Fruit fly (Drosophila melanogaster): ENCODE results near the gene CG32817.

CG32817 gene

dm6 chrX:487517-487957 lies 8.7 kb downstream of the CG32817 start, which contains the start of the genes CG18273 and CG3156 (continued):
- TF ChIP-seq NfI (GFP tag; optimal IDR thresholded peaks at IDR 0.05) (no peak), dysf (GFP tag; IDR thresholded peaks at IDR 0.05) (0 out of 3 replicates have a peak, but pooled peaks have one; percentile 11), Myb (GFP tag; optimal IDR thresholded peaks at IDR 0.05) (peak; percentile 67), slbo (GFP tag; IDR thresholded peaks at IDR 0.05) (peak; percentile 20; the same call in 1 of the 2 replicates), hb (GFP tag; IDR thresholded peaks at IDR 0.05; ENCODE audit: partially characterized antibody) (0 out of 3 replicates have a peak, but pooled peaks have one; percentile 43), YL-1 (GFP tag; optimal IDR thresholded peaks at IDR 0.05) (peak; percentile 52), CG6254 (GFP tag; optimal IDR thresholded peaks at IDR 0.05) (no peak), kni (GFP tag; optimal IDR thresholded peaks at IDR 0.05) (peak; percentile 60), Dll (GFP tag; IDR thresholded peaks at IDR 0.05; ENCODE audit: partially characterized antibody) (peak; percentile 65), CG17359 (tag; optimal IDR thresholded peaks at IDR 0.05) (peak; percentile 4), BEAF-32 (GFP tag; optimal IDR thresholded peaks at IDR 0.05) (peak; percentile 64), Opbp (GFP tag; IDR thresholded peaks at IDR 0.05; ENCODE audit: partially characterized antibody) (peak; percentile 60; the same call in 1 of the 3 replicates), CG8359 (GFP tag; optimal IDR thresholded peaks at IDR 0.05; ENCODE audit: borderline replicate concordance) (no peak), Xrp1 (GFP tag; IDR thresholded peaks at IDR 0.05) (0 out of 2 replicates have a peak, but pooled peaks have one; percentile 6), CG17829 (tag; optimal IDR thresholded peaks at IDR 0.05) (peak; percentile 57), CG9437 (GFP tag; optimal IDR thresholded peaks at IDR 0.05) (peak; percentile 87), CG15601 (tag; optimal IDR thresholded peaks at IDR 0.05) (no peak), Atf3 (GFP tag; optimal IDR thresholded peaks at IDR 0.05) (no peak), cwo (GFP tag; optimal IDR thresholded peaks at IDR 0.05) (peak; percentile 95), crp (GFP tag; optimal IDR thresholded peaks at IDR 0.05) (peak; percentile 40 to 91), vnd (GFP tag; IDR thresholded peaks at IDR 0.05; ENCODE audit: partially characterized antibody) (peak; percentile 43; the same call in 1 of the 3 replicates), inv (GFP tag; IDR thresholded peaks at IDR 0.05; ENCODE audit: partially characterized antibody) (no peak), CG6791 (GFP tag; IDR thresholded peaks at IDR 0.05; ENCODE audit: partially characterized antibody) (peak; percentile 56; the same call in 1 of the 3 replicates), sens (GFP tag) (peak; percentile 86), Sry-β (GFP tag; optimal IDR thresholded peaks at IDR 0.05) (peak; percentile 94), CG9797 (GFP tag; optimal IDR thresholded peaks at IDR 0.05) (peak; percentile 49), amos (GFP tag; IDR thresholded peaks at IDR 0.05; ENCODE audit: partially characterized antibody) (peak; percentile 28; the same call in 1 of the 2 replicates), nerfin-1 (tag; optimal IDR thresholded peaks at IDR 0.05) (peak; percentile 37), Dref (GFP tag; IDR thresholded peaks at IDR 0.05) (peak; percentile 74), croc (GFP tag; conservative IDR thresholded peaks at IDR 0.05) (no peak), CG14860 (GFP tag; IDR thresholded peaks at IDR 0.05; ENCODE audit: partially characterized antibody) (peak; percentile 48; the same call in 1 of the 3 replicates), CG2712 (tag; optimal IDR thresholded peaks at IDR 0.05) (peak; percentile 42), Sry-δ (GFP tag; optimal IDR thresholded peaks at IDR 0.05) (peak; percentile 75), ftz-f1 (GFP tag; optimal IDR thresholded peaks at IDR 0.05) (no peak), ara (GFP tag; IDR thresholded peaks at IDR 0.05) (no peak), HmgZ (tag; optimal IDR thresholded peaks at IDR 0.05) (peak; percentile 67), CG2120 (GFP tag; optimal IDR thresholded peaks at IDR 0.05) (peak; percentile 43), CG10979 (tag; optimal IDR thresholded peaks at IDR 0.05) (no peak), chif (GFP tag; optimal IDR thresholded peaks at IDR 0.05) (no peak), E2f2 (GFP tag; IDR thresholded peaks at IDR 0.05) (peak; percentile 23; the same call in 1 of the 2 replicates), knrl (GFP tag; IDR thresholded peaks at IDR 0.05; ENCODE audit: partially characterized antibody) (peak; percentile 52), Max (GFP tag; optimal IDR thresholded peaks at IDR 0.05) (peak; percentile 52), Hr51 (GFP tag; optimal IDR thresholded peaks at IDR 0.05) (peak in 1 of 2 experiments; percentile 4), CG16813 (GFP tag; IDR thresholded peaks at IDR 0.05; ENCODE audit: partially characterized antibody) (peak; percentile 56; the same call in 2 of the 3 replicates), HLH4C (GFP tag; IDR thresholded peaks at IDR 0.05; ENCODE audit: partially characterized antibody) (peak; percentile 71), dm (GFP tag; optimal IDR thresholded peaks at IDR 0.05) (peak; percentile 88), insv (GFP tag; optimal IDR thresholded peaks at IDR 0.05) (peak in 1 of 2 experiments; percentile 92)

Measured in whole organism, embryonic.